Fruit fly (Drosophila melanogaster) whole organism, adult: ENCODE data around the gene CG9123.

Source experiments
- CG12768 ChIP-seq: fragments of 200-800 bp; sonication (Bioruptor generic); optimal IDR thresholded peaks from 2 replicates; lab custom pipeline; 2017; ENCODE audit warnings: missing biosample characterization, missing genetic modification characterization, mild to moderate bottlenecking, moderate library complexity, missing genetic modification reagents
- CG1620 ChIP-seq: fragments of 200-800 bp; sonication (Bioruptor generic); optimal IDR thresholded peaks from 2 replicates; lab custom pipeline; 2016; ENCODE audit warnings: missing biosample characterization, missing genetic modification characterization
- CG33017 ChIP-seq: fragments of 200-800 bp; sonication (Bioruptor generic); optimal IDR thresholded peaks from 2 replicates; lab custom pipeline; 2018; ENCODE audit warnings: missing biosample characterization, mild to moderate bottlenecking, missing genetic modification characterization, moderate library complexity
- CG5204 ChIP-seq: fragments of 200-800 bp; sonication (Bioruptor generic); optimal IDR thresholded peaks from 2 replicates; lab custom pipeline; 2016; ENCODE audit warnings: missing biosample characterization, missing genetic modification characterization
- CG7045 ChIP-seq: fragments of 200-800 bp; sonication (Bioruptor generic); optimal IDR thresholded peaks from 2 replicates; lab custom pipeline; 2017; ENCODE audit warnings: missing biosample characterization, mild to moderate bottlenecking, missing genetic modification characterization
- Clk ChIP-seq: fragments of 200-800 bp; sonication (Bioruptor generic); optimal IDR thresholded peaks from 2 replicates; lab custom pipeline; 2017; ENCODE audit warnings: missing biosample characterization, missing genetic modification characterization
- Crg-1 ChIP-seq: fragments of 200-800 bp; sonication (Bioruptor generic); optimal IDR thresholded peaks from 2 replicates; lab custom pipeline; 2016; ENCODE audit warnings: missing biosample characterization, missing genetic modification characterization
- Hr96 ChIP-seq: fragments of 200-800 bp; sonication (Bioruptor generic); optimal IDR thresholded peaks from 2 replicates; lab custom pipeline; 2016; ENCODE audit warnings: missing biosample characterization, missing genetic modification characterization
- cic ChIP-seq: fragments of 200-800 bp; sonication (Bioruptor generic); optimal IDR thresholded peaks from 2 replicates; lab custom pipeline; 2017; ENCODE audit warnings: missing biosample characterization, mild to moderate bottlenecking, missing genetic modification characterization, moderate library complexity
- cnc ChIP-seq, 2 experiments: fragments of >200 bp; optimal IDR thresholded peaks; 2 replicates each; lab custom pipeline; 2017
- kay ChIP-seq: fragments of 200-800 bp; sonication (Bioruptor generic); peaks from one replicate; lab custom pipeline; 2016; ENCODE audit warnings: missing biosample characterization, missing genetic modification characterization, borderline replicate concordance
- ovo ChIP-seq: fragments of 200-800 bp; sonication (Bioruptor generic); optimal IDR thresholded peaks from 2 replicates; lab custom pipeline; 2016; ENCODE audit warnings: missing biosample characterization, missing genetic modification characterization
- pad ChIP-seq: fragments of 200-800 bp; sonication (Bioruptor generic); optimal IDR thresholded peaks from 3 replicates; lab custom pipeline; 2017; ENCODE audit warnings: missing biosample characterization, missing genetic modification characterization, mild to moderate bottlenecking, moderate library complexity, missing genetic modification reagents

DNA sequence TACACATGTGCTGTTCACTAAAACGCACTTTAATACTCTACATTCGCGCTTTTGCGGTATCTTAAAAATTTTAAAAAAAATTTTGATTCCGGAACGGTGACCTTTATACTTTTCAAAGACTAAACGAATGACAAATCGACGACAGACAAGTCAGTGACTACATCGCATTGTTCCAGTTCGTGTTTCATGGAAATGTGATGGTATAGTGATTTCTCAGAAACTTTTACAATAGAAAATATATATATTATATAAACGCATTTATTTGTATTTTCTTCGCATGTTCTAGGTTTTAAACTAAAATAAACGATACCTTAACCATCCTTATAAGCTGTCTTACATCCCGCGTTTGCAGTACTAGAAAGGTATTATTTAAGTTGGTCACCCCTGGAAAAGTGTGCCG is 19.0 kb upstream of the CG9123 start, which contains the start of gene Pp1-13C:
- TF ChIP-seq CG12768 (GFP tag; lab: Kevin White, UChicago) (no peak), CG7045 (no peak), pad (no peak), CG1620 (GFP tag; lab: Kevin White, UChicago) (no peak), Clk (GFP tag; lab: Kevin White, UChicago) (no peak), Crg-1 (GFP tag; lab: Kevin White, UChicago) (no peak), cic (GFP tag; lab: Kevin White, UChicago) (no peak), kay (GFP tag; lab: Kevin White, UChicago) (no peak), cnc (optimal IDR thresholded peaks at IDR 0.05; lab: Kevin White, UChicago) (no peak), CG33017 (tag; lab: Kevin White, UChicago) (no peak), ovo (no peak), Hr96 (GFP tag; lab: Kevin White, UChicago) (no peak), CG5204 (no peak)
